Worm (Caenorhabditis elegans) whole organism, L1 larva: ENCODE measurements around the gene bud-31.

Experiments
- blmp-1 ChIP-seq: fragments of 150-350 bp; optimal IDR thresholded peaks from 2 replicates; lab custom pipeline; 2014; ENCODE audit warnings: missing biosample characterization, missing genetic modification characterization
- ceh-82 ChIP-seq, 3 experiments: fragments of 150-350 bp in 1 of 3; sonication (generic microtip) in 2 of 3; optimal IDR thresholded peaks; 2 replicates each; lab custom pipeline; 2014 to 2017; ENCODE audit warnings: missing biosample characterization in 3 of 3, missing genetic modification characterization in 3 of 3
- ces-1 ChIP-seq: fragments of 150-350 bp; optimal IDR thresholded peaks from 2 replicates; lab custom pipeline; 2014; ENCODE audit warnings: missing biosample characterization, missing genetic modification reagents, missing genetic modification characterization
- fos-1 ChIP-seq: fragments of 150-350 bp; optimal IDR thresholded peaks from 2 replicates; lab custom pipeline; 2014; ENCODE audit warnings: missing biosample characterization, missing genetic modification characterization
- hlh-17 ChIP-seq: fragments of 200-800 bp; sonication (Bioruptor generic); optimal IDR thresholded peaks from 2 replicates; lab custom pipeline; 2018; ENCODE audit warnings: missing genetic modification characterization, mild to moderate bottlenecking, missing compliant biosample characterization, moderate library complexity, borderline replicate concordance
- lin-39 ChIP-seq: fragments of 150-350 bp; optimal IDR thresholded peaks from 2 replicates; lab custom pipeline; 2014; ENCODE audit warnings: missing biosample characterization, missing genetic modification reagents, missing genetic modification characterization
- lsy-2 ChIP-seq, 2 experiments: fragments of 150-350 bp; optimal IDR thresholded peaks; 2 replicates each; lab custom pipeline; 2014; ENCODE audit warnings: missing biosample characterization in 2 of 2, missing genetic modification characterization in 2 of 2
- nhr-12 ChIP-seq: sonication (generic microtip); optimal IDR thresholded peaks from 2 replicates; lab custom pipeline; 2017; ENCODE audit warnings: missing biosample characterization, missing genetic modification characterization
- nhr-19 ChIP-seq: fragments of 200-800 bp; sonication (Bioruptor generic); conservative IDR thresholded peaks from 2 replicates; pipeline ENCODE4 v1.3.6; 2022; ENCODE audit warnings: missing genetic modification characterization, missing compliant biosample characterization
- nhr-237 ChIP-seq: fragments of 150-350 bp; optimal IDR thresholded peaks from 2 replicates; lab custom pipeline; 2014; ENCODE audit warnings: missing biosample characterization, missing genetic modification characterization
- nhr-90 ChIP-seq: sonication (generic microtip); optimal IDR thresholded peaks from 2 replicates; lab custom pipeline; 2016; ENCODE audit warnings: mild to moderate bottlenecking, missing genetic modification characterization, missing compliant biosample characterization; ENCODE audit not compliant: poor library complexity
- pqm-1 ChIP-seq: sonication (generic microtip); optimal IDR thresholded peaks from 3 replicates; lab custom pipeline; 2017; ENCODE audit warnings: missing biosample characterization, missing genetic modification characterization
- snpc-4 ChIP-seq: fragments of 150-350 bp; optimal IDR thresholded peaks from 2 replicates; lab custom pipeline; 2014; ENCODE audit warnings: missing biosample characterization, missing genetic modification characterization
- unc-62 ChIP-seq: fragments of 150-350 bp; optimal IDR thresholded peaks from 2 replicates; lab custom pipeline; 2014; ENCODE audit warnings: missing biosample characterization, missing genetic modification reagents, missing genetic modification characterization

- TF ChIP-seq unc-62 (GFP tag; lab: Kevin White, UChicago), result no peak
- TF ChIP-seq snpc-4 (tag; lab: Kevin White, UChicago), result no peak
- no peak for TF ChIP-seq nhr-12 (tag; lab: Kevin White, UChicago)
- peak; percentile 51 for TF ChIP-seq lin-39
- TF ChIP-seq hlh-17 (GFP tag; lab: Kevin White, UChicago), result no peak
- TF ChIP-seq pqm-1 (tag; lab: Kevin White, UChicago), result no peak
- no peak for TF ChIP-seq nhr-90 (tag; lab: Kevin White, UChicago)
- no peak for TF ChIP-seq blmp-1 (tag; lab: Kevin White, UChicago)
- no peak for TF ChIP-seq nhr-237 (tag; lab: Kevin White, UChicago)
- no peak; the same call in 1 of the 2 replicates for TF ChIP-seq nhr-19 (GFP tag; lab: Robert Waterston, UW)
- TF ChIP-seq ces-1 (GFP tag; lab: Kevin White, UChicago), result no peak
- TF ChIP-seq fos-1, result no peak
- TF ChIP-seq ceh-82 (tag; optimal IDR thresholded peaks at IDR 0.05; lab: Kevin White, UChicago), result no peak
- TF ChIP-seq lsy-2 (tag; optimal IDR thresholded peaks at IDR 0.05; lab: Kevin White, UChicago), result peak; percentile 1 to 7
Observed at ce11 chrIII:9731313-9731912, 35.1 kb upstream of the bud-31 start.
